Worm (Caenorhabditis elegans): Measurements from ENCODE around the gene rpl-26.

- TF ChIP-seq F57A8.1 (GFP tag; optimal IDR thresholded peaks at IDR 0.05) (no peak), ZK185.1 (tag; optimal IDR thresholded peaks at IDR 0.05; ENCODE audit: poor library complexity, severe bottlenecking) (no peak), F57C9.4 (tag; optimal IDR thresholded peaks at IDR 0.05) (no peak), pha-4 (tag; optimal IDR thresholded peaks at IDR 0.05) (no peak)
These were observed 20.9 kb upstream of the rpl-26 start, which contains the start of gene arl-1 for ce11 chrII:8581700-8582099.

Data from whole organism, young adult.